Fruit fly (Drosophila melanogaster) whole organism, embryonic: ENCODE results near the gene Vps11.
A peak's percentile ranks its signal among the peaks of the same experiment; 100 is the strongest.

ENCODE experiments used
- CG1024 ChIP-seq: fragments of 200-800 bp; sonication (Bioruptor generic); IDR thresholded peaks from 2 replicates; pipeline ENCODE4 v1.3.6; 2022; ENCODE audit warnings: missing biosample characterization, missing genetic modification characterization
- CG11723 ChIP-seq: fragments of 200-800 bp; sonication (Bioruptor generic); optimal IDR thresholded peaks from 2 replicates; lab custom pipeline; 2017; ENCODE audit warnings: missing biosample characterization, mild to moderate bottlenecking, missing genetic modification characterization
- CG14710 ChIP-seq: fragments of 200-800 bp; sonication (Bioruptor generic); optimal IDR thresholded peaks from 3 replicates; lab custom pipeline; 2019; ENCODE audit warnings: missing biosample characterization, mild to moderate bottlenecking, missing genetic modification characterization, moderate library complexity
- CG1603 ChIP-seq: fragments of 200-800 bp; sonication (Bioruptor generic); optimal IDR thresholded peaks from 2 replicates; lab custom pipeline; 2019; ENCODE audit warnings: missing biosample characterization, mild to moderate bottlenecking, missing genetic modification characterization, moderate library complexity
- CG1647 ChIP-seq: fragments of 200-800 bp; sonication (Bioruptor generic); optimal IDR thresholded peaks from 3 replicates; lab custom pipeline; 2016; ENCODE audit warnings: missing biosample characterization, missing genetic modification characterization
- CG17361 ChIP-seq: fragments of 200-800 bp; sonication (Bioruptor generic); IDR thresholded peaks from 3 replicates; pipeline ENCODE4 v1.3.6; 2022; ENCODE audit warnings: missing biosample characterization, missing genetic modification characterization
- CG17802 ChIP-seq: fragments of 200-800 bp; sonication (Bioruptor generic); optimal IDR thresholded peaks from 2 replicates; lab custom pipeline; 2018; ENCODE audit warnings: missing biosample characterization, mild to moderate bottlenecking, missing genetic modification characterization, moderate library complexity
- CG18476 ChIP-seq: fragments of 200-800 bp; sonication (Bioruptor generic); optimal IDR thresholded peaks from 2 replicates; lab custom pipeline; 2016; ENCODE audit warnings: missing biosample characterization, mild to moderate bottlenecking, missing genetic modification characterization
- CG2116 ChIP-seq: fragments of 200-800 bp; sonication (Bioruptor generic); optimal IDR thresholded peaks from 3 replicates; lab custom pipeline; 2018; ENCODE audit warnings: missing biosample characterization, mild to moderate bottlenecking, missing genetic modification characterization
- CG2712 ChIP-seq: fragments of 200-800 bp; optimal IDR thresholded peaks from 3 replicates; lab custom pipeline; 2019; ENCODE audit warnings: missing biosample characterization, mild to moderate bottlenecking, missing genetic modification characterization, moderate library complexity
- CG30020 ChIP-seq: fragments of 200-800 bp; optimal IDR thresholded peaks from 2 replicates; lab custom pipeline; 2019; ENCODE audit warnings: missing biosample characterization, mild to moderate bottlenecking, missing genetic modification characterization, moderate library complexity
- CG3407 ChIP-seq: fragments of 200-800 bp; sonication (Bioruptor generic); optimal IDR thresholded peaks from 2 replicates; lab custom pipeline; 2018; ENCODE audit warnings: missing biosample characterization, mild to moderate bottlenecking, missing genetic modification characterization
- CG43689 ChIP-seq: fragments of 200-800 bp; sonication (Bioruptor generic); IDR thresholded peaks from 2 replicates; pipeline ENCODE4 v1.3.6; 2022; ENCODE audit warnings: missing biosample characterization, missing genetic modification characterization
- CG4617 ChIP-seq: fragments of 200-800 bp; sonication (Bioruptor generic); optimal IDR thresholded peaks from 3 replicates; lab custom pipeline; 2016; ENCODE audit warnings: missing biosample characterization, missing genetic modification characterization, borderline replicate concordance
- CG5180 ChIP-seq: fragments of 200-800 bp; sonication (Bioruptor generic); optimal IDR thresholded peaks from 3 replicates; lab custom pipeline; 2017; ENCODE audit warnings: missing biosample characterization, missing genetic modification characterization, mild to moderate bottlenecking, moderate library complexity, missing genetic modification reagents
- CG6175 ChIP-seq: fragments of 200-800 bp; sonication (Bioruptor generic); IDR thresholded peaks from 3 replicates; pipeline ENCODE4 v1.3.6; 2022; ENCODE audit warnings: missing biosample characterization, missing genetic modification characterization
- CG7357 ChIP-seq: fragments of 200-800 bp; sonication (Bioruptor generic); IDR thresholded peaks from 3 replicates; pipeline ENCODE4 v1.3.6; 2022; ENCODE audit warnings: missing biosample characterization, missing genetic modification characterization
- CG8290 ChIP-seq, 3 experiments: fragments of 200-800 bp; sonication (Bioruptor generic); optimal IDR thresholded peaks; 2 replicates each; lab custom pipeline; 2016 to 2019; ENCODE audit warnings: missing biosample characterization in 3 of 3, missing genetic modification characterization in 3 of 3, mild to moderate bottlenecking in 2 of 3, moderate library complexity in 1 of 3
- CG9437 ChIP-seq: fragments of 200-800 bp; sonication (Bioruptor generic); optimal IDR thresholded peaks from 2 replicates; lab custom pipeline; 2018; ENCODE audit warnings: missing biosample characterization, mild to moderate bottlenecking, missing genetic modification characterization
- CoRest ChIP-seq: fragments of 200-800 bp; sonication (Bioruptor generic); optimal IDR thresholded peaks from 3 replicates; lab custom pipeline; 2018; ENCODE audit warnings: missing biosample characterization, mild to moderate bottlenecking, missing genetic modification characterization, moderate library complexity
- Dek ChIP-seq: fragments of 200-800 bp; sonication (Bioruptor generic); optimal IDR thresholded peaks from 3 replicates; lab custom pipeline; 2019; ENCODE audit warnings: missing biosample characterization, mild to moderate bottlenecking, missing genetic modification characterization, moderate library complexity
- Dfd ChIP-seq, 2 experiments: fragments of >200 bp; optimal IDR thresholded peaks; 2 replicates each; lab custom pipeline; 2017; ENCODE audit warnings: missing biosample characterization in 2 of 2, missing genetic modification characterization in 2 of 2
- Dll ChIP-seq: fragments of 200-800 bp; sonication (Bioruptor generic); IDR thresholded peaks from 4 replicates; pipeline ENCODE4 v1.3.6; 2022; ENCODE audit warnings: missing biosample characterization, missing genetic modification characterization; ENCODE audit not compliant: partially characterized antibody
- Elba2 ChIP-seq: fragments of 200-800 bp; sonication (Bioruptor generic); optimal IDR thresholded peaks from 3 replicates; lab custom pipeline; 2016; ENCODE audit warnings: missing biosample characterization, missing genetic modification characterization
- Hr3 ChIP-seq: fragments of 200-800 bp; sonication (Bioruptor generic); optimal IDR thresholded peaks from 3 replicates; lab custom pipeline; 2016; ENCODE audit warnings: missing biosample characterization, missing genetic modification characterization
- Lhr ChIP-seq: fragments of 200-800 bp; sonication (Bioruptor generic); optimal IDR thresholded peaks from 3 replicates; lab custom pipeline; 2017; ENCODE audit warnings: mild to moderate bottlenecking, missing biosample characterization, missing genetic modification reagents, missing genetic modification characterization
- MBD-R2 ChIP-seq: fragments of 200-800 bp; sonication (Bioruptor generic); IDR thresholded peaks from 2 replicates; pipeline ENCODE4 v1.3.6; 2022; ENCODE audit warnings: missing biosample characterization, missing genetic modification characterization
- MESR4 ChIP-seq: fragments of 200-800 bp; sonication (Bioruptor generic); optimal IDR thresholded peaks from 2 replicates; lab custom pipeline; 2018; ENCODE audit warnings: missing biosample characterization, mild to moderate bottlenecking, missing genetic modification characterization, moderate library complexity
- ac ChIP-seq: fragments of 200-800 bp; sonication (Bioruptor generic); optimal IDR thresholded peaks from 3 replicates; lab custom pipeline; 2017; ENCODE audit warnings: missing biosample characterization, mild to moderate bottlenecking, missing genetic modification characterization
- crp ChIP-seq, 2 experiments: fragments of 200-800 bp; sonication (Bioruptor generic); optimal IDR thresholded peaks; 2 replicates in 1 of 2; 3 replicates in 1 of 2; lab custom pipeline; 2017; ENCODE audit warnings: missing biosample characterization in 2 of 2, missing genetic modification characterization in 2 of 2, mild to moderate bottlenecking in 1 of 2, moderate library complexity in 1 of 2
- dmrt11E ChIP-seq: fragments of 200-800 bp; sonication (Bioruptor generic); optimal IDR thresholded peaks from 3 replicates; lab custom pipeline; 2018; ENCODE audit warnings: missing biosample characterization, mild to moderate bottlenecking, missing genetic modification characterization, moderate library complexity
- gem ChIP-seq: fragments of 200-800 bp; sonication (Bioruptor generic); optimal IDR thresholded peaks from 2 replicates; lab custom pipeline; 2019; ENCODE audit warnings: missing biosample characterization, mild to moderate bottlenecking, missing genetic modification characterization, moderate library complexity
- hbn ChIP-seq: fragments of 200-800 bp; sonication (Bioruptor generic); IDR thresholded peaks from 2 replicates; pipeline ENCODE4 v1.3.6; 2022; ENCODE audit warnings: missing biosample characterization, missing genetic modification characterization; ENCODE audit not compliant: partially characterized antibody
- knrl ChIP-seq: fragments of 200-800 bp; sonication (Bioruptor generic); IDR thresholded peaks from 3 replicates; pipeline ENCODE4 v1.3.6; 2022; ENCODE audit warnings: missing biosample characterization, missing genetic modification characterization; ENCODE audit not compliant: partially characterized antibody
- nmo ChIP-seq: fragments of 200-800 bp; sonication (Bioruptor generic); optimal IDR thresholded peaks from 2 replicates; lab custom pipeline; 2018; ENCODE audit warnings: missing biosample characterization, mild to moderate bottlenecking, missing genetic modification characterization, moderate library complexity
- pfk ChIP-seq: fragments of 200-800 bp; sonication (Bioruptor generic); optimal IDR thresholded peaks from 2 replicates; lab custom pipeline; 2018; ENCODE audit warnings: missing biosample characterization, mild to moderate bottlenecking, missing genetic modification characterization, moderate library complexity
- phol ChIP-seq: fragments of 200-800 bp; sonication (Bioruptor generic); optimal IDR thresholded peaks from 3 replicates; lab custom pipeline; 2018; ENCODE audit warnings: missing biosample characterization, mild to moderate bottlenecking, missing genetic modification characterization, moderate library complexity
- pzg ChIP-seq: fragments of 200-800 bp; sonication (Bioruptor generic); optimal IDR thresholded peaks from 3 replicates; lab custom pipeline; 2018; ENCODE audit warnings: missing biosample characterization, mild to moderate bottlenecking, missing genetic modification characterization, moderate library complexity
- row ChIP-seq: fragments of 200-800 bp; sonication (Bioruptor generic); IDR thresholded peaks from 3 replicates; pipeline ENCODE4 v1.3.6; 2022; ENCODE audit warnings: missing biosample characterization, missing genetic modification characterization
- sens ChIP-seq: fragments of 200-800 bp; sonication (Bioruptor generic); peaks from one replicate; lab custom pipeline; 2016; ENCODE audit warnings: missing biosample characterization, missing genetic modification characterization
- sob ChIP-seq: fragments of 200-800 bp; sonication (Bioruptor generic); IDR thresholded peaks from 2 replicates; pipeline ENCODE4 v1.3.6; 2022; ENCODE audit warnings: missing biosample characterization, missing genetic modification characterization
- sr ChIP-seq: fragments of 200-800 bp; sonication (Bioruptor generic); IDR thresholded peaks from 3 replicates; pipeline ENCODE4 v1.3.6; 2022; ENCODE audit warnings: missing biosample characterization, missing genetic modification characterization
- ssp ChIP-seq: fragments of 200-800 bp; sonication (Bioruptor generic); IDR thresholded peaks from 2 replicates; pipeline ENCODE4 v1.3.6; 2022; ENCODE audit warnings: missing biosample characterization, missing genetic modification characterization
- tgo ChIP-seq: fragments of 200-800 bp; sonication (Bioruptor generic); IDR thresholded peaks from 3 replicates; pipeline ENCODE4 v1.3.6; 2022; ENCODE audit warnings: missing biosample characterization, missing genetic modification characterization
- trem ChIP-seq: fragments of 200-800 bp; optimal IDR thresholded peaks from 3 replicates; lab custom pipeline; 2019; ENCODE audit warnings: missing biosample characterization, mild to moderate bottlenecking, missing genetic modification characterization, moderate library complexity
- twi ChIP-seq: fragments of 200-800 bp; optimal IDR thresholded peaks from 2 replicates; lab custom pipeline; 2019; ENCODE audit warnings: missing biosample characterization, mild to moderate bottlenecking, missing genetic modification characterization, moderate library complexity

Vps11 gene

dm6 chr3L:23150297-23150919 is at the start of gene Vps11:
Gene Vps11, minus strand, starts transcription at chr3L:23150499.
- TF ChIP-seq phol (tag; lab: Kevin White, UChicago) (peak; percentile 47), twi (peak; percentile 41), CG5180 (GFP tag; lab: Kevin White, UChicago) (no peak), dmrt11E (tag; lab: Kevin White, UChicago) (peak; percentile 30), ssp (GFP tag; lab: Robert Waterston, UW) (peak; percentile 99), CG30020 (tag; lab: Kevin White, UChicago) (peak; percentile 100), nmo (peak; percentile 46), CoRest (tag; lab: Kevin White, UChicago) (peak; percentile 30), CG9437 (GFP tag; lab: Kevin White, UChicago) (peak; percentile 18), CG3407 (GFP tag; lab: Kevin White, UChicago) (no peak), tgo (no peak), sr (GFP tag; lab: Robert Waterston, UW) (no peak), CG43689 (GFP tag; lab: Robert Waterston, UW) (no peak), MBD-R2 (0 out of 2 replicates have a peak, but pooled peaks have one; percentile 11), CG11723 (GFP tag; lab: Kevin White, UChicago) (peak; percentile 89), CG1603 (tag; lab: Kevin White, UChicago) (peak; percentile 99), row (GFP tag; lab: Robert Waterston, UW) (peak; percentile 73), pfk (GFP tag; lab: Kevin White, UChicago) (peak; percentile 90), CG6175 (GFP tag; lab: Robert Waterston, UW) (no peak), hbn (GFP tag; lab: Robert Waterston, UW) (no peak), CG17802 (tag; lab: Kevin White, UChicago) (peak; percentile 97), CG2116 (GFP tag; lab: Kevin White, UChicago) (peak; percentile 0), CG1024 (GFP tag; lab: Robert Waterston, UW) (peak; percentile 99), Hr3 (GFP tag; lab: Kevin White, UChicago) (peak; percentile 2), Lhr (peak; percentile 27), sens (peak; percentile 63), CG1647 (no peak), Dek (tag; lab: Kevin White, UChicago) (no peak), CG8290 (GFP tag; optimal IDR thresholded peaks at IDR 0.05; lab: Kevin White, UChicago) (peak; percentile 56), CG8290 (tag; optimal IDR thresholded peaks at IDR 0.05; lab: Kevin White, UChicago) (no peak), CG14710 (tag; lab: Kevin White, UChicago) (peak; percentile 41), trem (peak; percentile 13), CG18476 (GFP tag; lab: Kevin White, UChicago) (no peak), gem (tag; lab: Kevin White, UChicago) (peak; percentile 23), CG2712 (tag; lab: Kevin White, UChicago) (peak; percentile 20), pzg (GFP tag; lab: Kevin White, UChicago) (peak; percentile 29), CG17361 (GFP tag; lab: Robert Waterston, UW) (peak; percentile 44; the same call in 2 of the 3 replicates), crp (GFP tag; optimal IDR thresholded peaks at IDR 0.05; lab: Kevin White, UChicago) (peak in 1 of 2 experiments; percentile 23), Dll (GFP tag; lab: Robert Waterston, UW) (no peak), CG4617 (GFP tag; lab: Kevin White, UChicago) (peak; percentile 75), MESR4 (peak; percentile 49), Dfd (GFP tag; optimal IDR thresholded peaks at IDR 0.05; lab: Kevin White, UChicago) (peak in 1 of 2 experiments; percentile 18), sob (GFP tag; lab: Robert Waterston, UW) (no peak), knrl (peak; percentile 28; the same call in 1 of the 3 replicates), ac (GFP tag; lab: Kevin White, UChicago) (no peak), Elba2 (peak; percentile 35), CG7357 (GFP tag; lab: Robert Waterston, UW) (peak; percentile 94)
